Fruit fly (Drosophila melanogaster) whole organism: ENCODE measurements around the gene Doc1.

Experiments
- CG8478 ChIP-seq: fragments of >200 bp; optimal IDR thresholded peaks from 2 replicates; lab custom pipeline; 2018; ENCODE audit warnings: inconsistent platforms
- Dll ChIP-seq: fragments of >200 bp; optimal IDR thresholded peaks from 2 replicates; lab custom pipeline; 2017
- EcR ChIP-seq, 2 experiments: fragments of >200 bp; optimal IDR thresholded peaks; 2 replicates each; lab custom pipeline; 2017; ENCODE audit warnings: missing biosample characterization in 2 of 2, missing genetic modification characterization in 2 of 2, missing genetic modification reagents in 2 of 2
- pan ChIP-seq: fragments of >200 bp; optimal IDR thresholded peaks from 2 replicates; lab custom pipeline; 2017
- psq ChIP-seq: fragments of >200 bp; optimal IDR thresholded peaks from 2 replicates; lab custom pipeline; 2017
- usp ChIP-seq: fragments of >200 bp; optimal IDR thresholded peaks from 2 replicates; lab custom pipeline; 2017; ENCODE audit warnings: missing biosample characterization, missing genetic modification characterization, mixed read lengths

dm6 chr3L:9074882-9075281, 33.7 kb downstream of the Doc1 start:
- no peak for TF ChIP-seq usp (GFP tag; lab: Kevin White, UChicago)
- TF ChIP-seq psq (lab: Kevin White, UChicago) = no peak
- no peak for TF ChIP-seq EcR (GFP tag; optimal IDR thresholded peaks at IDR 0.05; lab: Kevin White, UChicago)
- no peak for TF ChIP-seq Dll (lab: Kevin White, UChicago)
- TF ChIP-seq pan (lab: Kevin White, UChicago) = no peak
- no peak for TF ChIP-seq CG8478 (lab: Kevin White, UChicago)
